Worm (Caenorhabditis elegans) whole organism, late embryonic: ENCODE results near the gene glb-29.

ENCODE experiments used
- F13H6.1 ChIP-seq: sonication (generic microtip); optimal IDR thresholded peaks from 2 replicates; lab custom pipeline; 2016; ENCODE audit warnings: missing genetic modification characterization, missing compliant biosample characterization
- ama-1 ChIP-seq: fragments of 150-350 bp; optimal IDR thresholded peaks from 2 replicates; lab custom pipeline; 2014
- ceh-9 ChIP-seq: sonication (generic microtip); optimal IDR thresholded peaks from 2 replicates; lab custom pipeline; 2016; ENCODE audit warnings: mild to moderate bottlenecking, missing genetic modification characterization, inconsistent platforms, missing compliant biosample characterization
- dmd-4 ChIP-seq: sonication (generic microtip); optimal IDR thresholded peaks from 2 replicates; lab custom pipeline; 2016; ENCODE audit warnings: borderline replicate concordance, missing genetic modification characterization, missing compliant biosample characterization
- elt-2 ChIP-seq: sonication (generic microtip); optimal IDR thresholded peaks from 2 replicates; lab custom pipeline; 2016; ENCODE audit warnings: missing genetic modification reagents, missing genetic modification characterization, missing compliant biosample characterization
- elt-4 ChIP-seq: sonication (generic microtip); optimal IDR thresholded peaks from 2 replicates; lab custom pipeline; 2016; ENCODE audit warnings: missing genetic modification characterization, missing compliant biosample characterization
- ets-4 ChIP-seq: sonication (generic microtip); optimal IDR thresholded peaks from 2 replicates; lab custom pipeline; 2016; ENCODE audit warnings: missing genetic modification characterization, missing compliant biosample characterization
- fkh-6 ChIP-seq: sonication (generic microtip); optimal IDR thresholded peaks from 2 replicates; lab custom pipeline; 2016; ENCODE audit warnings: missing genetic modification characterization, missing compliant biosample characterization
- gmeb-2 ChIP-seq: sonication (generic microtip); optimal IDR thresholded peaks from 2 replicates; lab custom pipeline; 2016; ENCODE audit warnings: missing genetic modification characterization, inconsistent platforms, missing compliant biosample characterization
- hlh-15 ChIP-seq: sonication (generic microtip); optimal IDR thresholded peaks from 2 replicates; lab custom pipeline; 2016; ENCODE audit warnings: missing genetic modification characterization, missing compliant biosample characterization
- hlh-30 ChIP-seq: sonication (generic microtip); optimal IDR thresholded peaks from 2 replicates; lab custom pipeline; 2017; ENCODE audit warnings: antibody characterized with exemption, missing genetic modification characterization, missing compliant biosample characterization; ENCODE audit not compliant: insufficient read depth
- pha-4 ChIP-seq: fragments of 150-350 bp; optimal IDR thresholded peaks from 2 replicates; lab custom pipeline; 2018; ENCODE audit warnings: missing biosample characterization, missing genetic modification reagents, missing genetic modification characterization

DNA sequence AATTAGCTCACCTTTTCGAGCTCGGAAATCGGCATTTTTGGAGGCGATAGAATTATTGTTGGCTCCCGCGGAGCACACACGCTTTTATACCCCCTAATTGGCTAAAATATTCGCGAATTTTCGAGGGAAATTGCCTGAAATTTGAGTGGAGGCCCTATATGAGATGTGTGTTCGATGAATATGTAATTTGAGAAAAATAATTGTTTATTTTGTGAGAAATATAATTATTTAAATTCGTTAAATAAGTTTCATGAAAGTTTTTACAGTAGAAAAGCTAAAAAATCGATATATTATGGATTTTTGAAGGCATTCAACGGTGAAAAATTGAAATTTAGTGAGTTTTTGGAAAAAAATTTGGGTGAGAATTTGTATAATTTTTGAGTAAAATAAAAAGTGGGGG is 35.2 kb upstream of the glb-29 start, which contains the start of gene acbp-6:
- TF ChIP-seq ets-4 (no peak), pha-4 (tag; lab: Kevin White, UChicago) (no peak), ceh-9 (tag; lab: Kevin White, UChicago) (no peak), F13H6.1 (tag; lab: Kevin White, UChicago) (no peak), fkh-6 (no peak), ama-1 (lab: Kevin White, UChicago) (no peak), dmd-4 (tag; lab: Kevin White, UChicago) (no peak), elt-4 (tag; lab: Kevin White, UChicago) (no peak), gmeb-2 (tag; lab: Kevin White, UChicago) (no peak), hlh-30 (tag; lab: Kevin White, UChicago) (no peak), elt-2 (tag; lab: Kevin White, UChicago) (no peak), hlh-15 (tag; lab: Kevin White, UChicago) (no peak)
